Fruit fly (Drosophila melanogaster): ENCODE results near the gene CG34377.

Gene CG34377

dm6 chr3R:22356464-22357410 lies 32.8 kb upstream of the CG34377 start, which contains the start of gene Sar1 (continued):
- TF ChIP-seq CG30020 (tag; optimal IDR thresholded peaks at IDR 0.05): peak; percentile 13
- peak; percentile 82 for TF ChIP-seq Doc3 (GFP tag; IDR thresholded peaks at IDR 0.05; ENCODE audit: partially characterized antibody)
- no peak for TF ChIP-seq run (tag; optimal IDR thresholded peaks at IDR 0.05)
- no peak; the same call in 2 of the 3 replicates for TF ChIP-seq CG11093 (GFP tag; IDR thresholded peaks at IDR 0.05)
- peak; percentile 82 for TF ChIP-seq HLH4C (GFP tag; IDR thresholded peaks at IDR 0.05; ENCODE audit: partially characterized antibody)
- TF ChIP-seq dysf (GFP tag; IDR thresholded peaks at IDR 0.05): no peak
- peak; percentile 23; the same call in 1 of the 3 replicates for TF ChIP-seq gce (GFP tag; IDR thresholded peaks at IDR 0.05)
- TF ChIP-seq CG32767 (GFP tag; IDR thresholded peaks at IDR 0.05): no peak
- TF ChIP-seq D19A (tag; optimal IDR thresholded peaks at IDR 0.05): no peak
- TF ChIP-seq ro (GFP tag; IDR thresholded peaks at IDR 0.05): no peak
- TF ChIP-seq CG2875 (GFP tag; optimal IDR thresholded peaks at IDR 0.05): no peak
- TF ChIP-seq CG10321 (GFP tag; IDR thresholded peaks at IDR 0.05): no peak
- no peak for TF ChIP-seq CG10959 (GFP tag; IDR thresholded peaks at IDR 0.05)
- TF ChIP-seq unpg (GFP tag; optimal IDR thresholded peaks at IDR 0.05): no peak
- TF ChIP-seq CG7987 (GFP tag; optimal IDR thresholded peaks at IDR 0.05): peak; percentile 14
- no peak for TF ChIP-seq esg (GFP tag; conservative IDR thresholded peaks at IDR 0.05)
- TF ChIP-seq CG14965 (GFP tag; optimal IDR thresholded peaks at IDR 0.05; ENCODE audit: borderline replicate concordance): peak; percentile 12
- no peak for TF ChIP-seq CG10979 (tag; optimal IDR thresholded peaks at IDR 0.05)
- peak; percentile 46; the same call in 1 of the 2 replicates for TF ChIP-seq onecut (GFP tag; IDR thresholded peaks at IDR 0.05)
- peak in 1 of 2 experiments; percentile 26 for TF ChIP-seq crp (GFP tag; optimal IDR thresholded peaks at IDR 0.05)
- TF ChIP-seq CG1529 (GFP tag; optimal IDR thresholded peaks at IDR 0.05): no peak
- TF ChIP-seq slou (GFP tag; optimal IDR thresholded peaks at IDR 0.05): no peak
- TF ChIP-seq Spps (tag; optimal IDR thresholded peaks at IDR 0.05): peak; percentile 47
- peak; percentile 60 for TF ChIP-seq CTCF (GFP tag; optimal IDR thresholded peaks at IDR 0.05)
- TF ChIP-seq CG34422 (GFP tag; IDR thresholded peaks at IDR 0.05): peak; percentile 51; the same call in 2 of the 3 replicates
- no peak for TF ChIP-seq Neu2 (GFP tag; optimal IDR thresholded peaks at IDR 0.05; ENCODE audit: borderline replicate concordance)
- TF ChIP-seq wdn (GFP tag; IDR thresholded peaks at IDR 0.05): no peak
- TF ChIP-seq Ptx1 (GFP tag; IDR thresholded peaks at IDR 0.05): no peak
- no peak for TF ChIP-seq dati (GFP tag; IDR thresholded peaks at IDR 0.05)
- peak; percentile 82 for TF ChIP-seq sens (GFP tag)
- TF ChIP-seq kah (GFP tag; optimal IDR thresholded peaks at IDR 0.05): no peak
- TF ChIP-seq CG15514 (GFP tag; optimal IDR thresholded peaks at IDR 0.05): peak; percentile 96
- TF ChIP-seq pan (optimal IDR thresholded peaks at IDR 0.05): no peak
- peak in 1 of 2 experiments; percentile 7 for TF ChIP-seq pan (GFP tag; optimal IDR thresholded peaks at IDR 0.05 in 1 of 2, IDR thresholded peaks at IDR 0.05 in 1 of 2)
- TF ChIP-seq ind (GFP tag; optimal IDR thresholded peaks at IDR 0.05): no peak
- TF ChIP-seq psq (GFP tag; optimal IDR thresholded peaks at IDR 0.05): no peak
- peak in 1 of 2 experiments; percentile 85 for TF ChIP-seq insv (GFP tag; optimal IDR thresholded peaks at IDR 0.05)
- peak; percentile 42 for TF ChIP-seq Abd-B (GFP tag; optimal IDR thresholded peaks at IDR 0.05)
- peak; percentile 99 for TF ChIP-seq Lhr (GFP tag; optimal IDR thresholded peaks at IDR 0.05)
- no peak for TF ChIP-seq ssp (GFP tag; IDR thresholded peaks at IDR 0.05)
- no peak for TF ChIP-seq Atf-2 (GFP tag; optimal IDR thresholded peaks at IDR 0.05)
- no peak for TF ChIP-seq CG4730 (GFP tag; IDR thresholded peaks at IDR 0.05)
- peak; percentile 61 for TF ChIP-seq D (optimal IDR thresholded peaks at IDR 0.05)
- no peak for TF ChIP-seq D (GFP tag; optimal IDR thresholded peaks at IDR 0.05)
- TF ChIP-seq jing (GFP tag; optimal IDR thresholded peaks at IDR 0.05): no peak
- no peak for TF ChIP-seq Nf-YB (GFP tag; optimal IDR thresholded peaks at IDR 0.05)
- TF ChIP-seq fd102C (GFP tag; optimal IDR thresholded peaks at IDR 0.05): no peak
- peak; percentile 16 for TF ChIP-seq gem (tag; optimal IDR thresholded peaks at IDR 0.05)
- peak; percentile 78 for TF ChIP-seq CG7963 (GFP tag; IDR thresholded peaks at IDR 0.05; ENCODE audit: partially characterized antibody)
